Worm (Caenorhabditis elegans) whole organism, L4 larva: ENCODE results near the gene VM106R.1.

ENCODE experiments used
- D1046.2 ChIP-seq: fragments of 200-800 bp; sonication (Bioruptor generic); IDR thresholded peaks from 2 replicates; pipeline ENCODE4 v1.3.6; 2022; ENCODE audit warnings: missing genetic modification characterization, missing compliant biosample characterization
- F44E2.7 ChIP-seq: fragments of 200-800 bp; sonication (Bioruptor generic); IDR thresholded peaks from 2 replicates; pipeline ENCODE4 v2.1.2; 2022; ENCODE audit warnings: missing genetic modification characterization, missing compliant biosample characterization
- R02D3.7 ChIP-seq: fragments of 150-350 bp; sonication (generic microtip); optimal IDR thresholded peaks from 3 replicates; lab custom pipeline; 2014; ENCODE audit warnings: missing biosample characterization, missing genetic modification characterization
- T20F7.1 ChIP-seq: fragments of 200-800 bp; sonication (Bioruptor generic); optimal IDR thresholded peaks from 2 replicates; lab custom pipeline; 2018; ENCODE audit warnings: mild to moderate bottlenecking, missing genetic modification characterization, missing compliant biosample characterization
- ZK546.5 ChIP-seq, 2 experiments: sonication (generic microtip); optimal IDR thresholded peaks; 2 replicates each; lab custom pipeline; 2017; ENCODE audit warnings: missing biosample characterization in 2 of 2, missing genetic modification characterization in 2 of 2
- aly-2 ChIP-seq: sonication (generic microtip); optimal IDR thresholded peaks from 2 replicates; lab custom pipeline; 2018; ENCODE audit warnings: missing biosample characterization, missing genetic modification characterization
- ama-1 ChIP-seq: fragments of 150-350 bp; optimal IDR thresholded peaks from 2 replicates; lab custom pipeline; 2014; ENCODE audit warnings: inconsistent platforms, mixed read lengths
- attf-4 ChIP-seq: sonication (generic microtip); optimal IDR thresholded peaks from 3 replicates; lab custom pipeline; 2017; ENCODE audit warnings: missing biosample characterization, missing genetic modification characterization
- ceh-20 ChIP-seq: fragments of 200-800 bp; sonication (Bioruptor generic); IDR thresholded peaks from 2 replicates; pipeline ENCODE4 v1.3.6; 2022; ENCODE audit warnings: missing genetic modification reagents, missing genetic modification characterization, missing compliant biosample characterization
- ces-1 ChIP-seq: fragments of 150-350 bp; sonication (generic microtip); optimal IDR thresholded peaks from 4 replicates; lab custom pipeline; 2014; ENCODE audit warnings: missing biosample characterization, missing genetic modification reagents, missing genetic modification characterization
- daf-16 ChIP-seq, 3 experiments: sonication (generic microtip); optimal IDR thresholded peaks; 2 replicates each; lab custom pipeline; 2016 to 2017; ENCODE audit warnings: missing genetic modification characterization in 3 of 3, missing genetic modification reagents in 3 of 3, mild to moderate bottlenecking in 2 of 3, missing compliant biosample characterization in 2 of 3, missing biosample characterization in 1 of 3, moderate library complexity in 1 of 3
- daf-19 ChIP-seq: fragments of 200-800 bp; sonication (Bioruptor generic); conservative IDR thresholded peaks from 2 replicates; pipeline ENCODE4 v1.3.6; 2022; ENCODE audit warnings: missing genetic modification characterization, missing compliant biosample characterization
- daf-8 ChIP-seq: fragments of 200-800 bp; sonication (Bioruptor generic); IDR thresholded peaks from 2 replicates; pipeline ENCODE4 v1.3.6; 2022; ENCODE audit warnings: missing genetic modification characterization, missing compliant biosample characterization
- dmd-8 ChIP-seq: fragments of 200-800 bp; sonication (Bioruptor generic); IDR thresholded peaks from 2 replicates; pipeline ENCODE4 v1.3.6; 2022; ENCODE audit warnings: missing genetic modification characterization, missing compliant biosample characterization
- dpl-1 ChIP-seq: fragments of 150-350 bp; optimal IDR thresholded peaks from 2 replicates; lab custom pipeline; 2014; ENCODE audit warnings: missing biosample characterization, missing genetic modification reagents, missing genetic modification characterization
- dve-1 ChIP-seq: sonication (generic microtip); optimal IDR thresholded peaks from 2 replicates; lab custom pipeline; 2017; ENCODE audit warnings: antibody characterized with exemption, mild to moderate bottlenecking, missing genetic modification characterization, missing compliant biosample characterization; ENCODE audit not compliant: insufficient read depth
- egl-27 ChIP-seq: sonication (generic microtip); optimal IDR thresholded peaks from 3 replicates; lab custom pipeline; 2017; ENCODE audit warnings: missing biosample characterization, missing genetic modification reagents, missing genetic modification characterization
- egl-43 ChIP-seq: fragments of 200-800 bp; sonication (Bioruptor generic); IDR thresholded peaks from 2 replicates; pipeline ENCODE4 v1.3.6; 2022; ENCODE audit warnings: missing genetic modification reagents, missing genetic modification characterization, missing compliant biosample characterization
- fkh-10 ChIP-seq: fragments of 150-350 bp; optimal IDR thresholded peaks from 2 replicates; lab custom pipeline; 2014; ENCODE audit warnings: missing biosample characterization, missing genetic modification reagents, missing genetic modification characterization
- gei-8 ChIP-seq: fragments of 200-800 bp; sonication (Bioruptor generic); optimal IDR thresholded peaks from 2 replicates; lab custom pipeline; 2018; ENCODE audit warnings: mild to moderate bottlenecking, missing genetic modification characterization, missing compliant biosample characterization
- hlh-30 ChIP-seq: sonication (generic microtip); optimal IDR thresholded peaks from 2 replicates; lab custom pipeline; 2017; ENCODE audit warnings: antibody characterized with exemption, mild to moderate bottlenecking, missing genetic modification characterization, missing compliant biosample characterization; ENCODE audit not compliant: insufficient read depth
- lin-1 ChIP-seq: fragments of 200-800 bp; sonication (Bioruptor generic); IDR thresholded peaks from 2 replicates; pipeline ENCODE4 v1.3.6; 2022; ENCODE audit warnings: missing genetic modification reagents, missing genetic modification characterization, missing compliant biosample characterization
- lin-13 ChIP-seq: fragments of 150-350 bp; optimal IDR thresholded peaks from 2 replicates; lab custom pipeline; 2014; ENCODE audit warnings: missing biosample characterization, missing genetic modification reagents, missing genetic modification characterization
- lin-29 ChIP-seq: fragments of 200-800 bp; sonication (Bioruptor generic); IDR thresholded peaks from 2 replicates; pipeline ENCODE4 v1.3.6; 2022; ENCODE audit warnings: missing genetic modification reagents, missing genetic modification characterization, missing compliant biosample characterization
- lin-38 ChIP-seq: fragments of 200-800 bp; sonication (Bioruptor generic); IDR thresholded peaks from 2 replicates; pipeline ENCODE4 v1.3.6; 2022; ENCODE audit warnings: missing genetic modification reagents, missing genetic modification characterization, missing compliant biosample characterization
- lsy-2 ChIP-seq, 2 experiments: fragments of 150-350 bp in 1 of 2; sonication (generic microtip) in 1 of 2; optimal IDR thresholded peaks; 2 replicates each; lab custom pipeline; 2014 to 2017; ENCODE audit warnings: missing biosample characterization in 2 of 2, missing genetic modification characterization in 2 of 2
- mep-1 ChIP-seq: fragments of 150-350 bp; sonication (generic microtip); optimal IDR thresholded peaks from 3 replicates; lab custom pipeline; 2014; ENCODE audit warnings: missing biosample characterization, missing genetic modification characterization
- mes-2 ChIP-seq: sonication (generic microtip); optimal IDR thresholded peaks from 2 replicates; lab custom pipeline; 2016; ENCODE audit warnings: missing genotype, mild to moderate bottlenecking, missing genetic modification characterization, missing compliant biosample characterization; ENCODE audit not compliant: poor library complexity, severe bottlenecking
- nhr-10 ChIP-seq: fragments of 150-350 bp; optimal IDR thresholded peaks from 2 replicates; lab custom pipeline; 2014; ENCODE audit warnings: missing biosample characterization, missing genetic modification characterization
- nhr-28 ChIP-seq: fragments of 150-350 bp; optimal IDR thresholded peaks from 2 replicates; lab custom pipeline; 2014; ENCODE audit warnings: missing biosample characterization, missing genetic modification characterization
- nhr-42 ChIP-seq: fragments of 200-800 bp; sonication (Bioruptor generic); IDR thresholded peaks from 2 replicates; pipeline ENCODE4 v1.3.6; 2022; ENCODE audit warnings: missing genetic modification characterization, missing compliant biosample characterization
- nhr-48 ChIP-seq: sonication (generic microtip); optimal IDR thresholded peaks from 2 replicates; lab custom pipeline; 2016; ENCODE audit warnings: mild to moderate bottlenecking, missing genetic modification characterization, missing compliant biosample characterization
- pha-4 ChIP-seq, 2 experiments: fragments of 150-350 bp in 1 of 2; fragments of 200-800 bp in 1 of 2; sonication (Bioruptor generic) in 1 of 2; IDR thresholded peaks in 1 of 2; optimal IDR thresholded peaks in 1 of 2; 2 replicates each; pipeline versions ENCODE4 v1.3.6 to Lab custom; 2014 to 2022; ENCODE audit warnings: missing genetic modification characterization in 2 of 2, missing genetic modification reagents in 2 of 2, missing biosample characterization in 1 of 2, missing compliant biosample characterization in 1 of 2
- php-3 ChIP-seq: fragments of 200-800 bp; sonication (Bioruptor generic); IDR thresholded peaks from 2 replicates; pipeline ENCODE4 v1.3.6; 2022; ENCODE audit warnings: missing genetic modification reagents, missing genetic modification characterization, missing compliant biosample characterization
- pqm-1 ChIP-seq: sonication (generic microtip); optimal IDR thresholded peaks from 2 replicates; lab custom pipeline; 2017; ENCODE audit warnings: missing biosample characterization, missing genetic modification characterization
- rbr-2 ChIP-seq: sonication (generic microtip); optimal IDR thresholded peaks from 2 replicates; lab custom pipeline; 2016; ENCODE audit warnings: missing genotype, missing genetic modification characterization, missing compliant biosample characterization
- saeg-2 ChIP-seq: fragments of 200-800 bp; sonication (Bioruptor generic); IDR thresholded peaks from 2 replicates; pipeline ENCODE4 v1.3.6; 2022; ENCODE audit warnings: missing genetic modification reagents, missing genetic modification characterization, missing compliant biosample characterization
- tag-97 ChIP-seq: fragments of 200-800 bp; sonication (Bioruptor generic); IDR thresholded peaks from 2 replicates; pipeline ENCODE4 v1.3.6; 2022; ENCODE audit warnings: missing genetic modification characterization, missing compliant biosample characterization
- tra-1 ChIP-seq: fragments of 200-800 bp; sonication (Bioruptor generic); IDR thresholded peaks from 2 replicates; pipeline ENCODE4 v1.3.6; 2022; ENCODE audit warnings: missing genetic modification reagents, missing genetic modification characterization, missing compliant biosample characterization
- ztf-11 ChIP-seq: fragments of 150-350 bp; optimal IDR thresholded peaks from 2 replicates; lab custom pipeline; 2014; ENCODE audit warnings: missing biosample characterization, missing genetic modification characterization

Gene VM106R.1

ce11 chrII:10820679-10821078 is 8.3 kb downstream of the VM106R.1 start, which contains the start of gene ech-4:
Gene ech-4 (plus strand): TSS chrII:10821031.
- no peak for TF ChIP-seq daf-16 (GFP tag; optimal IDR thresholded peaks at IDR 0.05; lab: Kevin White, UChicago)
- TF ChIP-seq daf-16 (tag; optimal IDR thresholded peaks at IDR 0.05; lab: Kevin White, UChicago): peak; percentile 63
- TF ChIP-seq lin-38: peak; percentile 17; the same call in 1 of the 2 replicates
- TF ChIP-seq pqm-1: peak; percentile 9
- TF ChIP-seq daf-19 (GFP tag; lab: Robert Waterston, UW): no peak
- TF ChIP-seq nhr-28 (tag; lab: Kevin White, UChicago): peak; percentile 56
- TF ChIP-seq dmd-8 (GFP tag; lab: Robert Waterston, UW): no peak
- no peak for TF ChIP-seq saeg-2 (GFP tag; lab: Robert Waterston, UW)

DNA sequence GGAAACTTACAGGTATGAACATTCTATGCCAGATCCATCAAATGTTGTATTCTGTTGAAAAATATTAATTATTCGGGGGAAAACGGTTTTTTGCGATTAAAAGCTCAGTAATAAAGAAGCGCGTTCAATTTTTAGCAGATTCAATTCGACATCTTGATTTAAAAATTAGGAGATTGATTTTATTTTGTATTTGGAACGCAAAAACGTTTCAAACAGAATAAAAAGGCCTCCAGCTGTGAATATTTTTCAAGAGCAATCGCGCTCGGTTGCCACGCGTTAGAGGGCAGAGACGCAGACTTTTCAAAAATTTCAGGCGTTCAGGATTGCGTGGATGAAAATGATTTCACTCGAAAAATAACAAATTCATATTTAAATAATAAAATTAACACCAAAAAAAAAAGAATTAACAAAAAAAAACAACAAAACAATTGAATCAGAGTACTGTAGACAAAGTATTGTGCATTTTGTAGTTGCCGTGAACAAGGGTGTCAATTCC is 9.0 kb downstream of the VM106R.1 start, which contains the start of gene R06F6.8:
Gene R06F6.8 (minus strand): TSS at position 51 of the 496 bp plus-strand sequence.
- TF ChIP-seq lin-13 (GFP tag; lab: Kevin White, UChicago) (peak; percentile 5), egl-27 (no peak), daf-8 (GFP tag; lab: Robert Waterston, UW) (no peak), ZK546.5 (tag; optimal IDR thresholded peaks at IDR 0.05; lab: Kevin White, UChicago) (no peak), ces-1 (GFP tag; lab: Kevin White, UChicago) (no peak), fkh-10 (GFP tag; lab: Kevin White, UChicago) (no peak), D1046.2 (GFP tag; lab: Robert Waterston, UW) (no peak), lin-38 (peak; percentile 82), mep-1 (no peak), pha-4 (GFP tag; IDR thresholded peaks at IDR 0.05; lab: Robert Waterston, UW) (no peak), pha-4 (tag; optimal IDR thresholded peaks at IDR 0.05; lab: Kevin White, UChicago) (peak; percentile 11), nhr-10 (no peak), dpl-1 (peak; percentile 20), php-3 (GFP tag; lab: Robert Waterston, UW) (no peak), rbr-2 (tag; lab: Kevin White, UChicago) (no peak), R02D3.7 (tag; lab: Kevin White, UChicago) (no peak), lsy-2 (tag; optimal IDR thresholded peaks at IDR 0.05; lab: Kevin White, UChicago) (peak in 1 of 2 experiments; percentile 29), mes-2 (tag; lab: Kevin White, UChicago) (peak; percentile 61), ceh-20 (GFP tag; lab: Robert Waterston, UW) (no peak), lin-29 (GFP tag; lab: Robert Waterston, UW) (no peak), F44E2.7 (GFP tag; lab: Robert Waterston, UW) (no peak), hlh-30 (tag; lab: Kevin White, UChicago) (no peak), lin-1 (no peak), tra-1 (no peak), ama-1 (no peak), dve-1 (tag; lab: Kevin White, UChicago) (no peak), nhr-48 (tag; lab: Kevin White, UChicago) (no peak), aly-2 (tag; lab: Kevin White, UChicago) (no peak), tag-97 (GFP tag; lab: Robert Waterston, UW) (no peak), gei-8 (no peak), nhr-42 (no peak), nhr-28 (tag; lab: Kevin White, UChicago) (peak; percentile 9), daf-16 (GFP tag; optimal IDR thresholded peaks at IDR 0.05; lab: Kevin White, UChicago) (no peak), daf-16 (tag; optimal IDR thresholded peaks at IDR 0.05; lab: Kevin White, UChicago) (no peak), attf-4 (tag; lab: Kevin White, UChicago) (no peak), ztf-11 (no peak), T20F7.1 (GFP tag; lab: Kevin White, UChicago) (no peak), egl-43 (GFP tag; lab: Robert Waterston, UW) (no peak), daf-19 (GFP tag; lab: Robert Waterston, UW) (no peak)
